Fruit fly (Drosophila melanogaster) whole organism, embryonic: Measurements from ENCODE around the gene MtnD.

Experiments
- Adf1 ChIP-seq: fragments of 200-800 bp; sonication (Bioruptor generic); IDR thresholded peaks from 2 replicates; pipeline ENCODE4 v1.3.6; 2022; ENCODE audit warnings: missing biosample characterization, missing genetic modification characterization
- CG10543 ChIP-seq: fragments of 200-800 bp; sonication (Bioruptor generic); optimal IDR thresholded peaks from 3 replicates; lab custom pipeline; 2017; ENCODE audit warnings: missing biosample characterization, mild to moderate bottlenecking, missing genetic modification characterization, moderate library complexity
- CG11504 ChIP-seq: fragments of 200-800 bp; sonication (Bioruptor generic); optimal IDR thresholded peaks from 3 replicates; lab custom pipeline; 2019; ENCODE audit warnings: missing biosample characterization, mild to moderate bottlenecking, missing genetic modification characterization, moderate library complexity
- CG12942 ChIP-seq: fragments of 200-800 bp; sonication (Bioruptor generic); optimal IDR thresholded peaks from 3 replicates; lab custom pipeline; 2016; ENCODE audit warnings: missing biosample characterization, missing genetic modification characterization
- CG14441 ChIP-seq: fragments of 200-800 bp; sonication (Bioruptor generic); IDR thresholded peaks from 2 replicates; pipeline ENCODE4 v1.3.6; 2022; ENCODE audit warnings: missing biosample characterization, missing genetic modification characterization
- CG17385 ChIP-seq: fragments of 200-800 bp; sonication (Bioruptor generic); optimal IDR thresholded peaks from 3 replicates; lab custom pipeline; 2018; ENCODE audit warnings: missing biosample characterization, mild to moderate bottlenecking, missing genetic modification characterization
- CG18011 ChIP-seq: fragments of 200-800 bp; sonication (Bioruptor generic); optimal IDR thresholded peaks from 2 replicates; lab custom pipeline; 2017; ENCODE audit warnings: missing biosample characterization, missing genetic modification characterization, mild to moderate bottlenecking, moderate library complexity, missing genotype
- CG2120 ChIP-seq: fragments of 200-800 bp; sonication (Bioruptor generic); optimal IDR thresholded peaks from 3 replicates; lab custom pipeline; 2016; ENCODE audit warnings: missing biosample characterization, missing genetic modification characterization
- CG2889 ChIP-seq: fragments of 200-800 bp; sonication (Bioruptor generic); IDR thresholded peaks from 3 replicates; pipeline ENCODE4 v1.3.6; 2022; ENCODE audit warnings: missing biosample characterization, missing genetic modification characterization
- CG3995 ChIP-seq: fragments of 200-800 bp; sonication (Bioruptor generic); optimal IDR thresholded peaks from 3 replicates; lab custom pipeline; 2016; ENCODE audit warnings: missing biosample characterization, missing genetic modification characterization
- CG6765 ChIP-seq: fragments of 200-800 bp; sonication (Bioruptor generic); optimal IDR thresholded peaks from 3 replicates; lab custom pipeline; 2017; ENCODE audit warnings: missing biosample characterization, mild to moderate bottlenecking, missing genetic modification characterization
- CG7987 ChIP-seq: fragments of 200-800 bp; sonication (Bioruptor generic); optimal IDR thresholded peaks from 2 replicates; lab custom pipeline; 2018; ENCODE audit warnings: missing biosample characterization, mild to moderate bottlenecking, missing genetic modification characterization, moderate library complexity
- CG8765 ChIP-seq: fragments of 200-800 bp; sonication (Bioruptor generic); IDR thresholded peaks from 2 replicates; pipeline ENCODE4 v1.3.6; 2022; ENCODE audit warnings: missing biosample characterization, missing genetic modification characterization
- CG9215 ChIP-seq: fragments of 200-800 bp; sonication (Bioruptor generic); IDR thresholded peaks from 2 replicates; pipeline ENCODE4 v1.3.6; 2022; ENCODE audit warnings: missing biosample characterization, missing genetic modification characterization
- CG9797 ChIP-seq: fragments of 200-800 bp; sonication (Bioruptor generic); optimal IDR thresholded peaks from 3 replicates; lab custom pipeline; 2018; ENCODE audit warnings: missing biosample characterization, mild to moderate bottlenecking, missing genetic modification characterization
- CkIIα-i1 ChIP-seq: fragments of 200-800 bp; sonication (Bioruptor generic); IDR thresholded peaks from 2 replicates; pipeline ENCODE4 v1.3.6; 2022; ENCODE audit warnings: missing biosample characterization, missing genetic modification characterization
- CoRest ChIP-seq: fragments of 200-800 bp; sonication (Bioruptor generic); optimal IDR thresholded peaks from 3 replicates; lab custom pipeline; 2018; ENCODE audit warnings: missing biosample characterization, mild to moderate bottlenecking, missing genetic modification characterization, moderate library complexity
- Max ChIP-seq: fragments of 200-800 bp; sonication (Bioruptor generic); optimal IDR thresholded peaks from 2 replicates; lab custom pipeline; 2016; ENCODE audit warnings: missing biosample characterization, mild to moderate bottlenecking, missing genetic modification characterization
- NC2α ChIP-seq: fragments of 200-800 bp; sonication (Bioruptor generic); optimal IDR thresholded peaks from 2 replicates; lab custom pipeline; 2016; ENCODE audit warnings: missing biosample characterization, missing genetic modification characterization
- Nf-YB ChIP-seq: fragments of 200-800 bp; sonication (Bioruptor generic); optimal IDR thresholded peaks from 3 replicates; lab custom pipeline; 2019; ENCODE audit warnings: missing biosample characterization, mild to moderate bottlenecking, missing genetic modification characterization, moderate library complexity
- NfI ChIP-seq: fragments of 200-800 bp; sonication (Bioruptor generic); optimal IDR thresholded peaks from 3 replicates; lab custom pipeline; 2018; ENCODE audit warnings: missing biosample characterization, mild to moderate bottlenecking, missing genetic modification characterization, moderate library complexity
- Oaz ChIP-seq: fragments of 200-800 bp; sonication (Bioruptor generic); IDR thresholded peaks from 2 replicates; pipeline ENCODE4 v1.3.6; 2022; ENCODE audit warnings: missing biosample characterization, missing genetic modification characterization
- Ravus ChIP-seq: fragments of 200-800 bp; sonication (Bioruptor generic); IDR thresholded peaks from 2 replicates; pipeline ENCODE4 v1.3.6; 2022; ENCODE audit warnings: missing biosample characterization, missing genetic modification characterization
- Sry-δ ChIP-seq: fragments of 200-800 bp; sonication (Bioruptor generic); optimal IDR thresholded peaks from 2 replicates; lab custom pipeline; 2016; ENCODE audit warnings: missing biosample characterization, missing genetic modification characterization
- Stat92E ChIP-seq, 3 experiments: fragments of >200 bp in 2 of 3; fragments of 200-800 bp in 1 of 3; sonication (Bioruptor generic) in 1 of 3; optimal IDR thresholded peaks; 2 replicates each; lab custom pipeline; 2017 to 2019; ENCODE audit warnings: missing biosample characterization in 3 of 3, missing genetic modification characterization in 3 of 3, mild to moderate bottlenecking in 1 of 3, moderate library complexity in 1 of 3
- Usf ChIP-seq: fragments of 200-800 bp; sonication (Bioruptor generic); optimal IDR thresholded peaks from 2 replicates; lab custom pipeline; 2017; ENCODE audit warnings: missing genotype, missing biosample characterization, missing genetic modification characterization
- ab ChIP-seq: fragments of 200-800 bp; sonication (Bioruptor generic); optimal IDR thresholded peaks from 2 replicates; lab custom pipeline; 2016; ENCODE audit warnings: missing biosample characterization, missing genetic modification characterization
- ac ChIP-seq: fragments of 200-800 bp; sonication (Bioruptor generic); optimal IDR thresholded peaks from 3 replicates; lab custom pipeline; 2017; ENCODE audit warnings: missing biosample characterization, mild to moderate bottlenecking, missing genetic modification characterization
- ash1 ChIP-seq: fragments of 200-800 bp; sonication (Bioruptor generic); optimal IDR thresholded peaks from 2 replicates; lab custom pipeline; 2018; ENCODE audit warnings: missing biosample characterization, mild to moderate bottlenecking, missing genetic modification characterization
- bigmax ChIP-seq: fragments of 200-800 bp; sonication (Bioruptor generic); optimal IDR thresholded peaks from 2 replicates; lab custom pipeline; 2018; ENCODE audit warnings: missing biosample characterization, mild to moderate bottlenecking, missing genetic modification characterization
- cg ChIP-seq: fragments of 200-800 bp; sonication (Bioruptor generic); optimal IDR thresholded peaks from 3 replicates; lab custom pipeline; 2019; ENCODE audit warnings: missing biosample characterization, mild to moderate bottlenecking, missing genetic modification characterization, moderate library complexity
- crp ChIP-seq, 2 experiments: fragments of 200-800 bp; sonication (Bioruptor generic); optimal IDR thresholded peaks; 2 replicates in 1 of 2; 3 replicates in 1 of 2; lab custom pipeline; 2017; ENCODE audit warnings: missing biosample characterization in 2 of 2, missing genetic modification characterization in 2 of 2, mild to moderate bottlenecking in 1 of 2, moderate library complexity in 1 of 2
- danr ChIP-seq: fragments of 200-800 bp; sonication (Bioruptor generic); IDR thresholded peaks from 2 replicates; pipeline ENCODE4 v1.3.6; 2022; ENCODE audit warnings: missing biosample characterization, missing genetic modification characterization
- eyg ChIP-seq: fragments of 200-800 bp; sonication (Bioruptor generic); optimal IDR thresholded peaks from 3 replicates; lab custom pipeline; 2016; ENCODE audit warnings: missing biosample characterization, missing genetic modification characterization
- hkb ChIP-seq, 2 experiments: fragments of 200-800 bp in 1 of 2; fragments of >200 bp in 1 of 2; sonication (Bioruptor generic) in 1 of 2; IDR thresholded peaks in 1 of 2; optimal IDR thresholded peaks in 1 of 2; 2 replicates each; pipeline versions ENCODE4 v1.3.6 to Lab custom; 2017 to 2022; ENCODE audit warnings: missing biosample characterization in 1 of 2, missing genetic modification characterization in 1 of 2
- inv ChIP-seq: fragments of 200-800 bp; sonication (Bioruptor generic); IDR thresholded peaks from 2 replicates; pipeline ENCODE4 v1.3.6; 2022; ENCODE audit warnings: missing biosample characterization, missing genetic modification characterization; ENCODE audit not compliant: partially characterized antibody
- lab ChIP-seq: fragments of 200-800 bp; sonication (Bioruptor generic); optimal IDR thresholded peaks from 3 replicates; lab custom pipeline; 2017; ENCODE audit warnings: missing biosample characterization, missing genetic modification characterization, mild to moderate bottlenecking, moderate library complexity, missing genetic modification reagents
- lola ChIP-seq, 3 experiments: fragments of >200 bp in 2 of 3; fragments of 200-800 bp in 1 of 3; sonication (Bioruptor generic) in 1 of 3; optimal IDR thresholded peaks; 2 replicates each; lab custom pipeline; 2017 to 2019; ENCODE audit warnings: missing biosample characterization in 3 of 3, missing genetic modification characterization in 3 of 3, mild to moderate bottlenecking in 1 of 3, moderate library complexity in 1 of 3
- mld ChIP-seq: fragments of 200-800 bp; sonication (Bioruptor generic); IDR thresholded peaks from 3 replicates; pipeline ENCODE4 v1.3.6; 2022; ENCODE audit warnings: missing biosample characterization, missing genetic modification characterization; ENCODE audit not compliant: partially characterized antibody
- nmo ChIP-seq: fragments of 200-800 bp; sonication (Bioruptor generic); optimal IDR thresholded peaks from 2 replicates; lab custom pipeline; 2018; ENCODE audit warnings: missing biosample characterization, mild to moderate bottlenecking, missing genetic modification characterization, moderate library complexity
- pnt ChIP-seq: fragments of 200-800 bp; sonication (Bioruptor generic); optimal IDR thresholded peaks from 3 replicates; lab custom pipeline; 2016; ENCODE audit warnings: missing biosample characterization, missing genetic modification characterization
- run ChIP-seq: fragments of 200-800 bp; sonication (Bioruptor generic); optimal IDR thresholded peaks from 3 replicates; lab custom pipeline; 2018; ENCODE audit warnings: missing biosample characterization, mild to moderate bottlenecking, missing genetic modification characterization
- tin ChIP-seq: fragments of 200-800 bp; sonication (Bioruptor generic); optimal IDR thresholded peaks from 3 replicates; lab custom pipeline; 2016; ENCODE audit warnings: missing biosample characterization, missing genetic modification characterization
- tll ChIP-seq, 2 experiments: fragments of 200-800 bp in 1 of 2; fragments of >200 bp in 1 of 2; sonication (Bioruptor generic) in 1 of 2; optimal IDR thresholded peaks; 2 replicates each; lab custom pipeline; 2017 to 2019; ENCODE audit warnings: missing biosample characterization in 2 of 2, missing genetic modification characterization in 2 of 2, mild to moderate bottlenecking in 1 of 2, moderate library complexity in 1 of 2
- tna ChIP-seq: fragments of 200-800 bp; sonication (Bioruptor generic); IDR thresholded peaks from 2 replicates; pipeline ENCODE4 v1.3.6; 2022; ENCODE audit warnings: missing biosample characterization, missing genetic modification characterization; ENCODE audit not compliant: partially characterized antibody
- wek ChIP-seq: fragments of 200-800 bp; sonication (Bioruptor generic); optimal IDR thresholded peaks from 3 replicates; lab custom pipeline; 2018; ENCODE audit warnings: missing biosample characterization, mild to moderate bottlenecking, missing genetic modification characterization, moderate library complexity

MtnD gene

DNA sequence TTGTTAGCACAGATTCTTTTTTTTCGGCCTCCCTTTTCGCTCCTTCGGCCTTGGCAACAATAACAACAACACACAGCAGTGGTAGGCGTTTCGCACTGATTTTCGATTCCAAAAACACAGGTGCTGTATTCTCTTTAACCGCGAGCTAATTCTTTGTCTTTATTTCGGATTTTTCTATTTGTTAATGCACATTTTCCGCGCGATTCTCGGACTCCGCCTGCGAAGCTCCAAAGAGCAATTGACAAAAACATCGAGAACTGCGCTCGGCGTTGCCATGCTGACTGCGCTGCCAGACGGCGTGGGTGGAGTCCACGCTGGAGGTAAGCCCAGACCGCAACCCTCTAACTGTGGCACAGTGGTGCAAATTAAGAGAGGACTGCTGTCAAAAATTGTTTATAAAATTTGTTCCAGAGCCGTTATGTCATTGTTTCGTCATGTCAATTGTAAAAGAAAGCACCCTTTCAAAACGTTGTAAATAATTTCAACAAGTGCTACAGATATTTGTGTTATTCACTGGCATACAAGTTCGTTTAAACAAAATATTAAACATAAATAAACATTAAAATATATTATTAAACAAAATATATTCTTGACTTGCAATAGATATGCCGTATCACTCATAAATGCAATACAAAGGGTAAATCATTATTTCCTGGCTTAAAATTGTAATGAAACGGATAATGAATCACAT lies 22.8 kb downstream of the MtnD start, which contains the start of the genes DPCoAC and CG5180 (continued):
- peak; percentile 78 for TF ChIP-seq CG2120 (GFP tag; lab: Kevin White, UChicago)
- no peak for TF ChIP-seq CkIIα-i1 (GFP tag; lab: Robert Waterston, UW)
- peak; percentile 51 for TF ChIP-seq nmo
- peak; percentile 71 for TF ChIP-seq Sry-δ
- TF ChIP-seq tll (GFP tag; optimal IDR thresholded peaks at IDR 0.05; lab: Kevin White, UChicago) = peak in 1 of 2 experiments; percentile 12
- TF ChIP-seq CG3995 = peak; percentile 0
- TF ChIP-seq NC2α (GFP tag; lab: Kevin White, UChicago) = no peak
- peak; percentile 54; the same call in 1 of the 2 replicates for TF ChIP-seq Oaz
- no peak for TF ChIP-seq mld
- peak; percentile 60; the same call in 1 of the 2 replicates for TF ChIP-seq inv (GFP tag; lab: Robert Waterston, UW)
- peak; percentile 16 for TF ChIP-seq bigmax
- peak; percentile 39 for TF ChIP-seq Usf (GFP tag; lab: Kevin White, UChicago)
- TF ChIP-seq crp (GFP tag; optimal IDR thresholded peaks at IDR 0.05; lab: Kevin White, UChicago) = peak in 1 of 2 experiments; percentile 36
- peak; percentile 68 for TF ChIP-seq lab (GFP tag; lab: Kevin White, UChicago)
- TF ChIP-seq tna = 0 out of 2 replicates have a peak, but pooled peaks have one; percentile 39
- peak; percentile 80 for TF ChIP-seq CG14441
- TF ChIP-seq Max (GFP tag; lab: Kevin White, UChicago) = peak; percentile 53
- TF ChIP-seq Stat92E (GFP tag; optimal IDR thresholded peaks at IDR 0.05; lab: Kevin White, UChicago) = peak in 1 of 3 experiments; percentile 83
- no peak for TF ChIP-seq run (tag; lab: Kevin White, UChicago)
- peak; percentile 5 for TF ChIP-seq ab
- TF ChIP-seq hkb (optimal IDR thresholded peaks at IDR 0.05; lab: Kevin White, UChicago) = no peak
- no peak; the same call in 1 of the 2 replicates for TF ChIP-seq hkb (GFP tag; IDR thresholded peaks at IDR 0.05; lab: Robert Waterston, UW)
- 0 out of 2 replicates have a peak, but pooled peaks have one; percentile 33 for TF ChIP-seq danr
- TF ChIP-seq CG2889 (GFP tag; lab: Robert Waterston, UW) = peak; percentile 71
- no peak; the same call in 1 of the 2 replicates for TF ChIP-seq CG8765 (GFP tag; lab: Robert Waterston, UW)
- TF ChIP-seq CoRest (tag; lab: Kevin White, UChicago) = peak; percentile 73
- TF ChIP-seq CG18011 (GFP tag; lab: Kevin White, UChicago) = no peak
- peak; percentile 53 for TF ChIP-seq CG7987 (GFP tag; lab: Kevin White, UChicago)
- no peak for TF ChIP-seq wek (GFP tag; lab: Kevin White, UChicago)
- TF ChIP-seq CG6765 (GFP tag; lab: Kevin White, UChicago) = no peak
- TF ChIP-seq CG9215 (GFP tag; lab: Robert Waterston, UW) = peak; percentile 4; the same call in 1 of the 2 replicates
- peak in 1 of 3 experiments; percentile 58 for TF ChIP-seq lola (GFP tag; optimal IDR thresholded peaks at IDR 0.05; lab: Kevin White, UChicago)
- TF ChIP-seq CG9797 (GFP tag; lab: Kevin White, UChicago) = peak; percentile 45
- TF ChIP-seq CG12942 (GFP tag; lab: Kevin White, UChicago) = peak; percentile 45
- peak; percentile 77 for TF ChIP-seq CG10543 (GFP tag; lab: Kevin White, UChicago)
- TF ChIP-seq ac (GFP tag; lab: Kevin White, UChicago) = no peak
- peak; percentile 11 for TF ChIP-seq Nf-YB (GFP tag; lab: Kevin White, UChicago)
- TF ChIP-seq tin (GFP tag; lab: Kevin White, UChicago) = peak; percentile 72
- 0 out of 2 replicates have a peak, but pooled peaks have one; percentile 19 for TF ChIP-seq Ravus (GFP tag; lab: Robert Waterston, UW)
- peak; percentile 33 for TF ChIP-seq CG17385
- TF ChIP-seq Adf1 (GFP tag; lab: Robert Waterston, UW) = peak; percentile 83
- TF ChIP-seq cg = peak; percentile 56
- peak; percentile 10 for TF ChIP-seq eyg (GFP tag; lab: Kevin White, UChicago)
- TF ChIP-seq pnt = peak; percentile 8
- peak; percentile 66 for TF ChIP-seq CG11504
- peak; percentile 72 for TF ChIP-seq NfI (GFP tag; lab: Kevin White, UChicago)
- TF ChIP-seq ash1 (GFP tag; lab: Kevin White, UChicago) = peak; percentile 71
